Fruit fly (Drosophila melanogaster) whole organism, embryonic: ENCODE results near the gene CG32202.

ENCODE experiments used
- Atf6 ChIP-seq: fragments of 200-800 bp; sonication (Bioruptor generic); IDR thresholded peaks from 2 replicates; pipeline ENCODE4 v1.3.6; 2022; ENCODE audit warnings: missing biosample characterization, missing genetic modification characterization
- B-H2 ChIP-seq: fragments of 200-800 bp; sonication (Bioruptor generic); optimal IDR thresholded peaks from 2 replicates; lab custom pipeline; 2018; ENCODE audit warnings: missing biosample characterization, mild to moderate bottlenecking, missing genetic modification characterization
- BEAF-32 ChIP-seq: fragments of 200-800 bp; sonication (Bioruptor generic); optimal IDR thresholded peaks from 3 replicates; lab custom pipeline; 2017; ENCODE audit warnings: missing biosample characterization, missing genetic modification characterization, mild to moderate bottlenecking, moderate library complexity, missing genetic modification reagents
- C15 ChIP-seq: fragments of 200-800 bp; sonication (Bioruptor generic); IDR thresholded peaks from 3 replicates; pipeline ENCODE4 v1.3.6; 2022; ENCODE audit warnings: missing biosample characterization, missing genetic modification characterization
- CG10654 ChIP-seq: fragments of 200-800 bp; sonication (Bioruptor generic); optimal IDR thresholded peaks from 2 replicates; lab custom pipeline; 2016; ENCODE audit warnings: missing biosample characterization, missing genetic modification characterization
- CG10979 ChIP-seq: fragments of 200-800 bp; sonication (Bioruptor generic); optimal IDR thresholded peaks from 2 replicates; lab custom pipeline; 2018; ENCODE audit warnings: missing biosample characterization, mild to moderate bottlenecking, missing genetic modification characterization, moderate library complexity
- CG11456 ChIP-seq: fragments of 200-800 bp; sonication (Bioruptor generic); IDR thresholded peaks from 3 replicates; pipeline ENCODE4 v1.3.6; 2022; ENCODE audit warnings: missing biosample characterization, missing genetic modification characterization
- CG1233 ChIP-seq: fragments of 200-800 bp; sonication (Bioruptor generic); optimal IDR thresholded peaks from 4 replicates; lab custom pipeline; 2018; ENCODE audit warnings: missing biosample characterization, mild to moderate bottlenecking, missing genetic modification characterization
- CG13624 ChIP-seq: fragments of 200-800 bp; sonication (Bioruptor generic); optimal IDR thresholded peaks from 2 replicates; lab custom pipeline; 2016; ENCODE audit warnings: missing biosample characterization, missing genetic modification characterization
- CG14710 ChIP-seq: fragments of 200-800 bp; sonication (Bioruptor generic); optimal IDR thresholded peaks from 3 replicates; lab custom pipeline; 2019; ENCODE audit warnings: missing biosample characterization, mild to moderate bottlenecking, missing genetic modification characterization, moderate library complexity
- CG17361 ChIP-seq: fragments of 200-800 bp; sonication (Bioruptor generic); IDR thresholded peaks from 3 replicates; pipeline ENCODE4 v1.3.6; 2022; ENCODE audit warnings: missing biosample characterization, missing genetic modification characterization
- CG17802 ChIP-seq: fragments of 200-800 bp; sonication (Bioruptor generic); optimal IDR thresholded peaks from 2 replicates; lab custom pipeline; 2018; ENCODE audit warnings: missing biosample characterization, mild to moderate bottlenecking, missing genetic modification characterization, moderate library complexity
- CG17912 ChIP-seq: fragments of 200-800 bp; sonication (Bioruptor generic); optimal IDR thresholded peaks from 2 replicates; lab custom pipeline; 2018; ENCODE audit warnings: missing biosample characterization, mild to moderate bottlenecking, missing genetic modification characterization
- CG2116 ChIP-seq: fragments of 200-800 bp; sonication (Bioruptor generic); optimal IDR thresholded peaks from 3 replicates; lab custom pipeline; 2018; ENCODE audit warnings: missing biosample characterization, mild to moderate bottlenecking, missing genetic modification characterization
- CG2678 ChIP-seq: fragments of 200-800 bp; sonication (Bioruptor generic); optimal IDR thresholded peaks from 3 replicates; lab custom pipeline; 2019; ENCODE audit warnings: missing biosample characterization, mild to moderate bottlenecking, missing genetic modification characterization, moderate library complexity
- CG2712 ChIP-seq: fragments of 200-800 bp; optimal IDR thresholded peaks from 3 replicates; lab custom pipeline; 2019; ENCODE audit warnings: missing biosample characterization, mild to moderate bottlenecking, missing genetic modification characterization, moderate library complexity
- CG2875 ChIP-seq: fragments of 200-800 bp; sonication (Bioruptor generic); optimal IDR thresholded peaks from 2 replicates; lab custom pipeline; 2017; ENCODE audit warnings: missing biosample characterization, mild to moderate bottlenecking, missing genetic modification characterization, missing genetic modification reagents
- CG34376 ChIP-seq: fragments of 200-800 bp; sonication (Bioruptor generic); optimal IDR thresholded peaks from 2 replicates; lab custom pipeline; 2018; ENCODE audit warnings: missing biosample characterization, mild to moderate bottlenecking, missing genetic modification characterization
- CG4424 ChIP-seq: fragments of 200-800 bp; sonication (Bioruptor generic); optimal IDR thresholded peaks from 3 replicates; lab custom pipeline; 2016; ENCODE audit warnings: missing biosample characterization, missing genetic modification characterization
- CG6765 ChIP-seq: fragments of 200-800 bp; sonication (Bioruptor generic); optimal IDR thresholded peaks from 3 replicates; lab custom pipeline; 2017; ENCODE audit warnings: missing biosample characterization, mild to moderate bottlenecking, missing genetic modification characterization
- CG6791 ChIP-seq: fragments of 200-800 bp; sonication (Bioruptor generic); IDR thresholded peaks from 3 replicates; pipeline ENCODE4 v1.3.6; 2022; ENCODE audit warnings: missing biosample characterization, missing genetic modification characterization; ENCODE audit not compliant: partially characterized antibody
- CG7556 ChIP-seq: fragments of 200-800 bp; sonication (Bioruptor generic); optimal IDR thresholded peaks from 2 replicates; lab custom pipeline; 2017; ENCODE audit warnings: missing biosample characterization, mild to moderate bottlenecking, missing genetic modification characterization
- CG8290 ChIP-seq, 3 experiments: fragments of 200-800 bp; sonication (Bioruptor generic); optimal IDR thresholded peaks; 2 replicates each; lab custom pipeline; 2016 to 2019; ENCODE audit warnings: missing biosample characterization in 3 of 3, missing genetic modification characterization in 3 of 3, mild to moderate bottlenecking in 2 of 3, moderate library complexity in 1 of 3
- Dek ChIP-seq: fragments of 200-800 bp; sonication (Bioruptor generic); optimal IDR thresholded peaks from 3 replicates; lab custom pipeline; 2019; ENCODE audit warnings: missing biosample characterization, mild to moderate bottlenecking, missing genetic modification characterization, moderate library complexity
- Hr3 ChIP-seq: fragments of 200-800 bp; sonication (Bioruptor generic); optimal IDR thresholded peaks from 3 replicates; lab custom pipeline; 2016; ENCODE audit warnings: missing biosample characterization, missing genetic modification characterization
- Opbp ChIP-seq: fragments of 200-800 bp; sonication (Bioruptor generic); IDR thresholded peaks from 3 replicates; pipeline ENCODE4 v1.3.6; 2022; ENCODE audit warnings: missing biosample characterization, missing genetic modification characterization; ENCODE audit not compliant: partially characterized antibody
- Sox100B ChIP-seq: fragments of 200-800 bp; sonication (Bioruptor generic); optimal IDR thresholded peaks from 3 replicates; lab custom pipeline; 2018; ENCODE audit warnings: missing biosample characterization, mild to moderate bottlenecking, missing genetic modification characterization
- btn ChIP-seq: fragments of 200-800 bp; sonication (Bioruptor generic); optimal IDR thresholded peaks from 2 replicates; lab custom pipeline; 2016; ENCODE audit warnings: missing biosample characterization, missing genetic modification characterization
- chm ChIP-seq: fragments of 200-800 bp; sonication (Bioruptor generic); IDR thresholded peaks from 2 replicates; pipeline ENCODE4 v1.3.6; 2022; ENCODE audit warnings: missing biosample characterization, missing genetic modification characterization
- ftz-f1 ChIP-seq: fragments of 200-800 bp; sonication (Bioruptor generic); optimal IDR thresholded peaks from 2 replicates; lab custom pipeline; 2016; ENCODE audit warnings: missing biosample characterization, missing genetic modification characterization
- gt ChIP-seq: fragments of 200-800 bp; sonication (Bioruptor generic); IDR thresholded peaks from 2 replicates; pipeline ENCODE4 v1.3.6; 2022; ENCODE audit warnings: missing biosample characterization, missing genetic modification characterization
- hbn ChIP-seq: fragments of 200-800 bp; sonication (Bioruptor generic); IDR thresholded peaks from 2 replicates; pipeline ENCODE4 v1.3.6; 2022; ENCODE audit warnings: missing biosample characterization, missing genetic modification characterization; ENCODE audit not compliant: partially characterized antibody
- her ChIP-seq: fragments of 200-800 bp; sonication (Bioruptor generic); optimal IDR thresholded peaks from 2 replicates; lab custom pipeline; 2016; ENCODE audit warnings: missing biosample characterization, missing genetic modification characterization
- lov ChIP-seq, 2 experiments: fragments of 200-800 bp in 1 of 2; fragments of >200 bp in 1 of 2; sonication (Bioruptor generic) in 1 of 2; IDR thresholded peaks in 1 of 2; optimal IDR thresholded peaks in 1 of 2; 2 replicates in 1 of 2; 3 replicates in 1 of 2; pipeline versions ENCODE4 v1.3.6 to Lab custom; 2017 to 2022; ENCODE audit warnings: missing biosample characterization in 1 of 2, missing genetic modification characterization in 1 of 2
- maf-S ChIP-seq: fragments of 200-800 bp; sonication (Bioruptor generic); optimal IDR thresholded peaks from 2 replicates; lab custom pipeline; 2016; ENCODE audit warnings: missing biosample characterization, missing genetic modification characterization
- mld ChIP-seq: fragments of 200-800 bp; sonication (Bioruptor generic); IDR thresholded peaks from 3 replicates; pipeline ENCODE4 v1.3.6; 2022; ENCODE audit warnings: missing biosample characterization, missing genetic modification characterization; ENCODE audit not compliant: partially characterized antibody
- odd ChIP-seq: fragments of 200-800 bp; sonication (Bioruptor generic); optimal IDR thresholded peaks from 2 replicates; lab custom pipeline; 2017; ENCODE audit warnings: missing biosample characterization, mild to moderate bottlenecking, missing genetic modification characterization
- onecut ChIP-seq: fragments of 200-800 bp; sonication (Bioruptor generic); IDR thresholded peaks from 2 replicates; pipeline ENCODE4 v1.3.6; 2022; ENCODE audit warnings: missing biosample characterization, missing genetic modification characterization
- p53 ChIP-seq: fragments of 200-800 bp; sonication (Bioruptor generic); optimal IDR thresholded peaks from 2 replicates; lab custom pipeline; 2016; ENCODE audit warnings: missing biosample characterization, missing genetic modification characterization
- pfk ChIP-seq: fragments of 200-800 bp; sonication (Bioruptor generic); optimal IDR thresholded peaks from 2 replicates; lab custom pipeline; 2018; ENCODE audit warnings: missing biosample characterization, mild to moderate bottlenecking, missing genetic modification characterization, moderate library complexity
- pzg ChIP-seq: fragments of 200-800 bp; sonication (Bioruptor generic); optimal IDR thresholded peaks from 3 replicates; lab custom pipeline; 2018; ENCODE audit warnings: missing biosample characterization, mild to moderate bottlenecking, missing genetic modification characterization, moderate library complexity
- sens-2 ChIP-seq: fragments of 200-800 bp; sonication (Bioruptor generic); IDR thresholded peaks from 2 replicates; pipeline ENCODE4 v1.3.6; 2022; ENCODE audit warnings: missing biosample characterization, missing genetic modification characterization
- toy ChIP-seq: fragments of 200-800 bp; sonication (Bioruptor generic); IDR thresholded peaks from 2 replicates; pipeline ENCODE4 v1.3.6; 2022; ENCODE audit warnings: missing biosample characterization, missing genetic modification characterization
- twi ChIP-seq: fragments of 200-800 bp; optimal IDR thresholded peaks from 2 replicates; lab custom pipeline; 2019; ENCODE audit warnings: missing biosample characterization, mild to moderate bottlenecking, missing genetic modification characterization, moderate library complexity
- unpg ChIP-seq: fragments of 200-800 bp; sonication (Bioruptor generic); optimal IDR thresholded peaks from 3 replicates; lab custom pipeline; 2018; ENCODE audit warnings: missing biosample characterization, mild to moderate bottlenecking, missing genetic modification characterization, moderate library complexity
- usp ChIP-seq: fragments of >200 bp; optimal IDR thresholded peaks from 2 replicates; lab custom pipeline; 2017; ENCODE audit warnings: missing biosample characterization, missing genetic modification characterization
- vfl ChIP-seq: fragments of 200-800 bp; sonication (Bioruptor generic); optimal IDR thresholded peaks from 2 replicates; lab custom pipeline; 2016; ENCODE audit warnings: missing biosample characterization, missing genetic modification characterization
- zfh2 ChIP-seq: fragments of 200-800 bp; sonication (Bioruptor generic); optimal IDR thresholded peaks from 2 replicates; lab custom pipeline; 2016; ENCODE audit warnings: missing biosample characterization, missing genetic modification characterization

CG32202 gene

DNA sequence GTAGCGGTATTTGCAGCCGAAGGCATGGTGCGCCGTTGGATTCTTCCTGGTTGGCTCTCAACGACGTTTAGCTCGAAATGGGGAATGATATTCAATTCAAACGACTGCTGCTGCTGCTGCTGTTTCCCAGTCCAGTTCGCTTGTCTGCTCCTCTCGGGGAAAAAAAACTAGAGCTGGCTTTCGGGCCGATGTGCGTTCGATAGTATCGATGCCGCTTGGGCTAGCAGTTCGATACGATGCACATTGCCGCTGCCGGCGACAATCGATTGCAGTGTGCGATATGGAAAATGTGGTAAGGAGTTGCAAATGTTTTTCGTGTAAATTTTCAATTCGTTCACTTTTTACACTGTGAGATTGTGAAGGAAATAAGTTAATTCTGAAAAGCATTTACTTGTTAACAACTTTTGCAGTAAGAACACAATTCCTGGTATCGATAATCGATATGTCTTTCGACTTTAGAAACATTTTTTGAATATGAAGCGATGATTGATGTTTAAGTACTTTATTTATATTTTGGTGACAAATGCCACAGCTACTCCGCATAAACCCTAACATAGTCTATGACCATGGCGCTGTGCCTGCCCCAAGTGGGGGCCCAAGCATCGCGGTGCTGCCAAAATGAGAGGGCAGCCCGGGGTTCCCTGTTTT is 8.9 kb upstream of the CG32202 start, which contains the start of gene Capr (continued):
- no peak for TF ChIP-seq B-H2 (GFP tag; lab: Kevin White, UChicago)
- TF ChIP-seq her, result peak; percentile 58
- peak; percentile 100 for TF ChIP-seq mld (GFP tag; lab: Robert Waterston, UW)
- peak; percentile 10 for TF ChIP-seq CG8290 (GFP tag; optimal IDR thresholded peaks at IDR 0.05; lab: Kevin White, UChicago)
- peak; percentile 55 to 79 for TF ChIP-seq CG8290 (tag; optimal IDR thresholded peaks at IDR 0.05; lab: Kevin White, UChicago)
- peak; percentile 1 for TF ChIP-seq pfk (GFP tag; lab: Kevin White, UChicago)
- TF ChIP-seq ftz-f1, result peak; percentile 25
- TF ChIP-seq CG17361 (GFP tag; lab: Robert Waterston, UW), result 0 out of 3 replicates have a peak, but pooled peaks have one; percentile 18
- no peak for TF ChIP-seq CG10979 (tag; lab: Kevin White, UChicago)
- TF ChIP-seq gt (GFP tag; lab: Robert Waterston, UW), result no peak
- peak; percentile 99 for TF ChIP-seq BEAF-32 (GFP tag; lab: Kevin White, UChicago)
- TF ChIP-seq Atf6 (GFP tag; lab: Robert Waterston, UW), result no peak
- TF ChIP-seq odd, result no peak
- no peak for TF ChIP-seq CG7556 (GFP tag; lab: Kevin White, UChicago)
- TF ChIP-seq Opbp, result peak; percentile 100
- TF ChIP-seq CG14710, result peak; percentile 66
- TF ChIP-seq usp (GFP tag; lab: Kevin White, UChicago), result no peak
- TF ChIP-seq Dek (tag; lab: Kevin White, UChicago), result no peak
- no peak for TF ChIP-seq sens-2
- no peak for TF ChIP-seq CG17912 (GFP tag; lab: Kevin White, UChicago)
- peak; percentile 66 for TF ChIP-seq CG13624
- peak; percentile 93 for TF ChIP-seq CG2116 (GFP tag; lab: Kevin White, UChicago)
- TF ChIP-seq vfl (GFP tag; lab: Kevin White, UChicago), result peak; percentile 27
- peak; percentile 100 for TF ChIP-seq hbn
- TF ChIP-seq lov (optimal IDR thresholded peaks at IDR 0.05; lab: Kevin White, UChicago), result no peak
- peak; percentile 48; the same call in 1 of the 3 replicates for TF ChIP-seq lov (GFP tag; IDR thresholded peaks at IDR 0.05; lab: Robert Waterston, UW)
- peak; percentile 30 for TF ChIP-seq twi
- no peak for TF ChIP-seq Sox100B (GFP tag; lab: Kevin White, UChicago)
- no peak for TF ChIP-seq CG1233
- peak; percentile 25 for TF ChIP-seq CG2678 (tag; lab: Kevin White, UChicago)
- no peak for TF ChIP-seq toy (GFP tag; lab: Robert Waterston, UW)
- TF ChIP-seq CG4424, result no peak
- peak; percentile 93 for TF ChIP-seq pzg (GFP tag; lab: Kevin White, UChicago)
- peak; percentile 14 for TF ChIP-seq CG17802 (tag; lab: Kevin White, UChicago)
- 0 out of 3 replicates have a peak, but pooled peaks have one; percentile 25 for TF ChIP-seq CG11456
- no peak for TF ChIP-seq CG10654 (GFP tag; lab: Kevin White, UChicago)
- no peak for TF ChIP-seq btn (GFP tag; lab: Kevin White, UChicago)
- 0 out of 2 replicates have a peak, but pooled peaks have one; percentile 22 for TF ChIP-seq chm (GFP tag; lab: Robert Waterston, UW)
- peak; percentile 54 for TF ChIP-seq CG2712
- peak; percentile 7 for TF ChIP-seq unpg (GFP tag; lab: Kevin White, UChicago)
- TF ChIP-seq CG6765 (GFP tag; lab: Kevin White, UChicago), result peak; percentile 3
- TF ChIP-seq Hr3 (GFP tag; lab: Kevin White, UChicago), result no peak
- TF ChIP-seq CG2875 (GFP tag; lab: Kevin White, UChicago), result no peak
- TF ChIP-seq zfh2, result peak; percentile 54
- no peak for TF ChIP-seq maf-S (GFP tag; lab: Kevin White, UChicago)
- TF ChIP-seq onecut (GFP tag; lab: Robert Waterston, UW), result peak; percentile 48; the same call in 1 of the 2 replicates
- TF ChIP-seq CG34376 (GFP tag; lab: Kevin White, UChicago), result peak; percentile 18
- TF ChIP-seq CG6791 (GFP tag; lab: Robert Waterston, UW), result peak; percentile 100
- peak; percentile 65 for TF ChIP-seq p53 (GFP tag; lab: Kevin White, UChicago)
- TF ChIP-seq C15 (GFP tag; lab: Robert Waterston, UW), result no peak
